Worm (Caenorhabditis elegans) whole organism, L2 larva: ENCODE results near the gene F49F1.12.

Experiments
- C34F6.9 ChIP-seq: fragments of 150-350 bp; optimal IDR thresholded peaks from 2 replicates; lab custom pipeline; 2014; ENCODE audit warnings: missing biosample characterization, missing genetic modification characterization
- R02D3.7 ChIP-seq: fragments of 150-350 bp; optimal IDR thresholded peaks from 2 replicates; lab custom pipeline; 2014; ENCODE audit warnings: missing biosample characterization, missing genetic modification characterization
- Y55F3AM.14 ChIP-seq: fragments of 200-800 bp; sonication (Bioruptor generic); optimal IDR thresholded peaks from 2 replicates; lab custom pipeline; 2018; ENCODE audit warnings: mild to moderate bottlenecking, missing genetic modification characterization, missing compliant biosample characterization
- ZK546.5 ChIP-seq: sonication (generic microtip); optimal IDR thresholded peaks from 2 replicates; lab custom pipeline; 2017; ENCODE audit warnings: missing biosample characterization, missing genetic modification characterization
- alr-1 ChIP-seq: fragments of 150-350 bp; optimal IDR thresholded peaks from 2 replicates; lab custom pipeline; 2014; ENCODE audit warnings: missing biosample characterization, missing genetic modification characterization
- ama-1 ChIP-seq: fragments of 150-350 bp; optimal IDR thresholded peaks from 2 replicates; lab custom pipeline; 2018; ENCODE audit warnings: inconsistent platforms
- blmp-1 ChIP-seq: sonication (generic microtip); optimal IDR thresholded peaks from 2 replicates; lab custom pipeline; 2017; ENCODE audit warnings: missing genetic modification characterization, mild to moderate bottlenecking, missing compliant biosample characterization, antibody characterized with exemption, moderate library complexity; ENCODE audit not compliant: insufficient read depth
- ceh-16 ChIP-seq: fragments of 150-350 bp; optimal IDR thresholded peaks from 2 replicates; lab custom pipeline; 2014; ENCODE audit warnings: missing biosample characterization, missing genetic modification characterization
- ceh-82 ChIP-seq: fragments of 150-350 bp; optimal IDR thresholded peaks from 2 replicates; lab custom pipeline; 2014; ENCODE audit warnings: missing biosample characterization, missing genetic modification characterization
- crh-2 ChIP-seq: sonication (generic microtip); optimal IDR thresholded peaks from 2 replicates; lab custom pipeline; 2017; ENCODE audit warnings: missing biosample characterization, missing genetic modification characterization
- dmd-4 ChIP-seq: sonication (generic microtip); optimal IDR thresholded peaks from 2 replicates; lab custom pipeline; 2017; ENCODE audit warnings: missing biosample characterization, missing genetic modification characterization
- egl-27 ChIP-seq: sonication (generic microtip); optimal IDR thresholded peaks from 3 replicates; lab custom pipeline; 2017; ENCODE audit warnings: missing biosample characterization, missing genetic modification reagents, missing genetic modification characterization
- fos-1 ChIP-seq: fragments of 150-350 bp; optimal IDR thresholded peaks from 2 replicates; lab custom pipeline; 2014; ENCODE audit warnings: missing biosample characterization, missing genetic modification characterization
- gmeb-1 ChIP-seq: fragments of 150-350 bp; optimal IDR thresholded peaks from 2 replicates; lab custom pipeline; 2014; ENCODE audit warnings: missing biosample characterization, missing genetic modification characterization
- lin-13 ChIP-seq: fragments of 150-350 bp; optimal IDR thresholded peaks from 2 replicates; lab custom pipeline; 2014; ENCODE audit warnings: missing biosample characterization, missing genetic modification reagents, missing genetic modification characterization
- lin-39 ChIP-seq: fragments of 150-350 bp; optimal IDR thresholded peaks from 2 replicates; lab custom pipeline; 2014; ENCODE audit warnings: missing biosample characterization, missing genetic modification reagents, missing genetic modification characterization
- lsy-2 ChIP-seq, 2 experiments: fragments of 150-350 bp in 1 of 2; sonication (generic microtip) in 1 of 2; optimal IDR thresholded peaks; 2 replicates each; lab custom pipeline; 2014 to 2017; ENCODE audit warnings: missing biosample characterization in 2 of 2, missing genetic modification characterization in 2 of 2
- mbf-1 ChIP-seq: sonication (generic microtip); optimal IDR thresholded peaks from 2 replicates; lab custom pipeline; 2017; ENCODE audit warnings: missing biosample characterization, missing genetic modification characterization
- mdl-1 ChIP-seq, 2 experiments: fragments of 150-350 bp in 1 of 2; sonication (generic microtip) in 1 of 2; optimal IDR thresholded peaks; 2 replicates each; lab custom pipeline; 2017; ENCODE audit warnings: missing biosample characterization in 2 of 2, missing genetic modification characterization in 2 of 2
- nhr-10 ChIP-seq: sonication (generic microtip); optimal IDR thresholded peaks from 2 replicates; lab custom pipeline; 2017; ENCODE audit warnings: missing biosample characterization, missing genetic modification characterization
- nhr-11 ChIP-seq: fragments of 150-350 bp; optimal IDR thresholded peaks from 2 replicates; lab custom pipeline; 2014; ENCODE audit warnings: missing biosample characterization, missing genetic modification characterization
- nhr-12 ChIP-seq: fragments of 150-350 bp; optimal IDR thresholded peaks from 2 replicates; lab custom pipeline; 2014; ENCODE audit warnings: missing biosample characterization, missing genetic modification characterization
- nhr-129 ChIP-seq: fragments of 150-350 bp; optimal IDR thresholded peaks from 2 replicates; lab custom pipeline; 2014; ENCODE audit warnings: missing biosample characterization, missing genetic modification characterization
- nhr-23 ChIP-seq: fragments of 150-350 bp; optimal IDR thresholded peaks from 2 replicates; lab custom pipeline; 2014; ENCODE audit warnings: missing biosample characterization, missing genetic modification reagents, missing genetic modification characterization
- nhr-237 ChIP-seq: fragments of 150-350 bp; optimal IDR thresholded peaks from 2 replicates; lab custom pipeline; 2014; ENCODE audit warnings: missing biosample characterization, missing genetic modification characterization
- nhr-25 ChIP-seq: fragments of 150-350 bp; sonication (generic microtip); optimal IDR thresholded peaks from 3 replicates; lab custom pipeline; 2014; ENCODE audit warnings: missing biosample characterization, missing genetic modification characterization
- nhr-6 ChIP-seq: fragments of 150-350 bp; optimal IDR thresholded peaks from 2 replicates; lab custom pipeline; 2014; ENCODE audit warnings: missing biosample characterization, missing genetic modification characterization
- nhr-77 ChIP-seq: fragments of 150-350 bp; optimal IDR thresholded peaks from 2 replicates; lab custom pipeline; 2014; ENCODE audit warnings: missing biosample characterization, missing genetic modification characterization
- sem-4 ChIP-seq: fragments of 150-350 bp; optimal IDR thresholded peaks from 2 replicates; lab custom pipeline; 2014; ENCODE audit warnings: missing biosample characterization, missing genetic modification reagents, missing genetic modification characterization
- sma-3 ChIP-seq: sonication (generic microtip); optimal IDR thresholded peaks from 2 replicates; lab custom pipeline; 2016; ENCODE audit warnings: missing genetic modification reagents, missing genetic modification characterization, missing compliant biosample characterization
- sma-9 ChIP-seq, 2 experiments: fragments of 150-350 bp in 1 of 2; sonication (generic microtip) in 1 of 2; optimal IDR thresholded peaks; 2 replicates each; lab custom pipeline; 2014 to 2016; ENCODE audit warnings: missing genetic modification characterization in 2 of 2, mild to moderate bottlenecking in 1 of 2, missing biosample characterization in 1 of 2, missing compliant biosample characterization in 1 of 2, missing genetic modification reagents in 1 of 2, moderate library complexity in 1 of 2
- snpc-4 ChIP-seq: fragments of 150-350 bp; optimal IDR thresholded peaks from 2 replicates; lab custom pipeline; 2014; ENCODE audit warnings: missing biosample characterization, missing genetic modification characterization
- unc-39 ChIP-seq: fragments of 150-350 bp; optimal IDR thresholded peaks from 2 replicates; lab custom pipeline; 2014; ENCODE audit warnings: missing biosample characterization, missing genetic modification characterization
- zag-1 ChIP-seq: fragments of 150-350 bp; optimal IDR thresholded peaks from 2 replicates; lab custom pipeline; 2014; ENCODE audit warnings: missing biosample characterization, missing genetic modification characterization
- ztf-1 ChIP-seq: fragments of 200-800 bp; sonication (Bioruptor generic); conservative IDR thresholded peaks from 2 replicates; pipeline ENCODE4 v1.3.6; 2022; ENCODE audit warnings: missing genetic modification characterization, missing compliant biosample characterization
- ztf-4 ChIP-seq: fragments of 150-350 bp; optimal IDR thresholded peaks from 2 replicates; lab custom pipeline; 2014; ENCODE audit warnings: missing biosample characterization, missing genetic modification characterization

F49F1.12 gene

ce11 chrIV:4112387-4112786 lies 30.5 kb downstream of the F49F1.12 start, which contains the start of gene F49F1.14:
Gene F49F1.14, minus strand, starts transcription at chrIV:4112487.
- TF ChIP-seq nhr-237 (no peak), mbf-1 (tag; lab: Kevin White, UChicago) (no peak), ztf-1 (no peak), sma-3 (GFP tag; lab: Kevin White, UChicago) (no peak), nhr-129 (tag; lab: Kevin White, UChicago) (no peak), zag-1 (no peak), dmd-4 (tag; lab: Kevin White, UChicago) (no peak), sma-9 (GFP tag; optimal IDR thresholded peaks at IDR 0.05; lab: Kevin White, UChicago) (no peak), sma-9 (tag; optimal IDR thresholded peaks at IDR 0.05; lab: Kevin White, UChicago) (no peak), nhr-23 (no peak), Y55F3AM.14 (GFP tag; lab: Kevin White, UChicago) (no peak), mdl-1 (tag; optimal IDR thresholded peaks at IDR 0.05; lab: Kevin White, UChicago) (no peak), alr-1 (no peak), ZK546.5 (no peak), lsy-2 (tag; optimal IDR thresholded peaks at IDR 0.05; lab: Kevin White, UChicago) (no peak), gmeb-1 (tag; lab: Kevin White, UChicago) (no peak), ama-1 (lab: Kevin White, UChicago) (no peak), egl-27 (tag; lab: Kevin White, UChicago) (no peak)
- TF ChIP-seq, all 48 proteins: peak for 0

ce11 chrIV:4108767-4109166 lies 34.1 kb downstream of the F49F1.12 start, which contains the start of gene C35B1.7:
Gene C35B1.7, plus strand, starts transcription at chrIV:4109067.
- no peak for TF ChIP-seq sma-9 (GFP tag; optimal IDR thresholded peaks at IDR 0.05; lab: Kevin White, UChicago)
- no peak for TF ChIP-seq sma-9 (tag; optimal IDR thresholded peaks at IDR 0.05; lab: Kevin White, UChicago)
- TF ChIP-seq ztf-1 = no peak
- TF ChIP-seq sma-3 (GFP tag; lab: Kevin White, UChicago) = no peak
- TF ChIP-seq unc-39 = no peak
- no peak for TF ChIP-seq nhr-23
- TF ChIP-seq nhr-12 (tag; lab: Kevin White, UChicago) = no peak
- no peak for TF ChIP-seq nhr-237
- no peak for TF ChIP-seq lin-39 (tag; lab: Kevin White, UChicago)
- TF ChIP-seq snpc-4 (tag; lab: Kevin White, UChicago) = no peak
- TF ChIP-seq dmd-4 (tag; lab: Kevin White, UChicago) = no peak
- TF ChIP-seq nhr-129 (tag; lab: Kevin White, UChicago) = no peak
- no peak for TF ChIP-seq sem-4 (tag; lab: Kevin White, UChicago)

ce11 chrIV:4102720-4103119 lies 40.2 kb downstream of the F49F1.12 start, which contains the start of gene ubc-1:
Gene ubc-1, plus strand, starts transcription at chrIV:4103020.
- TF ChIP-seq crh-2 (tag; lab: Kevin White, UChicago) (no peak), nhr-10 (no peak), unc-39 (no peak), snpc-4 (tag; lab: Kevin White, UChicago) (no peak), zag-1 (no peak), ZK546.5 (no peak), fos-1 (tag; lab: Kevin White, UChicago) (no peak), nhr-237 (no peak), ama-1 (lab: Kevin White, UChicago) (no peak), nhr-77 (no peak), C34F6.9 (no peak), blmp-1 (tag; lab: Kevin White, UChicago) (no peak), mbf-1 (tag; lab: Kevin White, UChicago) (no peak), alr-1 (no peak), lin-39 (tag; lab: Kevin White, UChicago) (no peak)
- TF ChIP-seq, all 48 proteins: peak for 0

DNA sequence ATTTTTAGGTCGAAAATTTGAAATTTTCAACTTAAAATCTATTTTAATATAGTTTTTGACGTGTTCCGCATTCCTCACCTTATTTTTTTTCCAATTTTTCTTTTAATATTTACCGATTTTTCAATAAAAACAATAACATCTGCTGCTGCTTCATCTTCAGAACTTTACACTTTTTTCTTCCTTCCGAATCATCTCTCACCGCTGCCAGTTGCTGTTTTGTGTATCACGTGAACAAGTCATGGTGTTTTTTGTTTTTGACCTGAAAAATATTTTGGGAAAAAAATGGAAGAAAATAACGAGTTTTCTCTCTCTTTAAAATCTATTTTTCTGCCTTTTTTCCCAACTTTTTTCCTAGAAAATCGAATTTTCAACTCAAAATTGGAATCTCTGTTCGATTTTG lies 43.1 kb downstream of the F49F1.12 start:
- TF ChIP-seq lsy-2 (tag; optimal IDR thresholded peaks at IDR 0.05; lab: Kevin White, UChicago) (peak in 1 of 2 experiments; percentile 13), nhr-237 (no peak), R02D3.7 (tag; lab: Kevin White, UChicago) (no peak), ama-1 (lab: Kevin White, UChicago) (no peak), nhr-129 (tag; lab: Kevin White, UChicago) (peak; percentile 10), blmp-1 (tag; lab: Kevin White, UChicago) (no peak), ceh-16 (tag; lab: Kevin White, UChicago) (no peak), nhr-11 (tag; lab: Kevin White, UChicago) (no peak), nhr-10 (no peak), sem-4 (tag; lab: Kevin White, UChicago) (no peak), unc-39 (no peak), nhr-6 (no peak), ceh-82 (tag; lab: Kevin White, UChicago) (no peak), lin-13 (GFP tag; lab: Kevin White, UChicago) (no peak), ztf-4 (tag; lab: Kevin White, UChicago) (no peak), nhr-25 (tag; lab: Kevin White, UChicago) (no peak)
